Worm (Caenorhabditis elegans) whole organism, young adult: ENCODE measurements around the gene vha-14.

Experiments used
- F10E7.11 ChIP-seq: sonication (generic microtip); optimal IDR thresholded peaks from 2 replicates; lab custom pipeline; 2017; ENCODE audit warnings: mild to moderate bottlenecking, missing genetic modification characterization, moderate library complexity, missing compliant biosample characterization
- F33H1.4 ChIP-seq: fragments of 200-800 bp; sonication (Bioruptor generic); IDR thresholded peaks from 2 replicates; pipeline ENCODE4 v1.3.6; 2022; ENCODE audit warnings: missing genetic modification reagents, missing genetic modification characterization, missing compliant biosample characterization
- F39B2.1 ChIP-seq: fragments of 200-800 bp; sonication (Bioruptor generic); IDR thresholded peaks from 2 replicates; pipeline ENCODE4 v1.3.6; 2022; ENCODE audit warnings: missing genetic modification reagents, missing genetic modification characterization, missing compliant biosample characterization
- F49E8.2 ChIP-seq: sonication (generic microtip); optimal IDR thresholded peaks from 3 replicates; lab custom pipeline; 2017; ENCODE audit warnings: missing genetic modification characterization, mild to moderate bottlenecking, missing compliant biosample characterization, antibody characterized with exemption, moderate library complexity; ENCODE audit not compliant: insufficient read depth
- F57A8.1 ChIP-seq: fragments of 200-800 bp; sonication (Bioruptor generic); optimal IDR thresholded peaks from 2 replicates; lab custom pipeline; 2018; ENCODE audit warnings: mild to moderate bottlenecking, missing genetic modification characterization, moderate library complexity, missing compliant biosample characterization
- F57C9.4 ChIP-seq: sonication (generic microtip); optimal IDR thresholded peaks from 2 replicates; lab custom pipeline; 2017; ENCODE audit warnings: mild to moderate bottlenecking, missing genetic modification characterization, missing compliant biosample characterization
- K11D2.4 ChIP-seq: fragments of 200-800 bp; sonication (Bioruptor generic); IDR thresholded peaks from 2 replicates; pipeline ENCODE4 v1.3.6; 2022; ENCODE audit warnings: missing genetic modification reagents, missing genetic modification characterization, missing compliant biosample characterization
- T07F8.4 ChIP-seq: sonication (generic microtip); optimal IDR thresholded peaks from 2 replicates; lab custom pipeline; 2016; ENCODE audit warnings: mild to moderate bottlenecking, missing genetic modification characterization, moderate library complexity, missing compliant biosample characterization
- attf-3 ChIP-seq: fragments of 200-800 bp; sonication (Bioruptor generic); conservative IDR thresholded peaks from 2 replicates; pipeline ENCODE4 v1.3.6; 2022; ENCODE audit warnings: missing genetic modification reagents, missing genetic modification characterization, missing compliant biosample characterization
- attf-5 ChIP-seq: fragments of 200-800 bp; sonication (Bioruptor generic); optimal IDR thresholded peaks from 2 replicates; lab custom pipeline; 2018; ENCODE audit warnings: mild to moderate bottlenecking, missing genetic modification characterization, missing compliant biosample characterization
- cebp-2 ChIP-seq: fragments of 200-800 bp; sonication (Bioruptor generic); IDR thresholded peaks from 2 replicates; pipeline ENCODE4 v1.3.6; 2022; ENCODE audit warnings: missing genetic modification characterization, missing compliant biosample characterization
- ceh-40 ChIP-seq: fragments of 200-800 bp; sonication (Bioruptor generic); IDR thresholded peaks from 2 replicates; pipeline ENCODE4 v1.3.6; 2022; ENCODE audit warnings: missing genetic modification characterization, missing compliant biosample characterization
- ceh-91 ChIP-seq: fragments of 200-800 bp; sonication (Bioruptor generic); IDR thresholded peaks from 2 replicates; pipeline ENCODE4 v1.3.6; 2022; ENCODE audit warnings: missing genetic modification reagents, missing genetic modification characterization, missing compliant biosample characterization
- chd-7 ChIP-seq: sonication (generic microtip); optimal IDR thresholded peaks from 2 replicates; lab custom pipeline; 2016; ENCODE audit warnings: mild to moderate bottlenecking, missing genetic modification characterization, moderate library complexity, missing compliant biosample characterization
- dox-1 ChIP-seq: fragments of 200-800 bp; sonication (Bioruptor generic); IDR thresholded peaks from 2 replicates; pipeline ENCODE4 v1.3.6; 2022; ENCODE audit warnings: missing genetic modification reagents, missing genetic modification characterization, missing compliant biosample characterization
- egrh-3 ChIP-seq: fragments of 200-800 bp; sonication (Bioruptor generic); IDR thresholded peaks from 2 replicates; pipeline ENCODE4 v1.3.6; 2022; ENCODE audit warnings: missing genetic modification reagents, missing genetic modification characterization, missing compliant biosample characterization
- hlh-26 ChIP-seq: fragments of 200-800 bp; sonication (Bioruptor generic); conservative IDR thresholded peaks from 2 replicates; pipeline ENCODE4 v1.3.6; 2022; ENCODE audit warnings: missing genetic modification reagents, missing genetic modification characterization, missing compliant biosample characterization
- hsf-1 ChIP-seq: fragments of 200-800 bp; sonication (Bioruptor generic); IDR thresholded peaks from 2 replicates; pipeline ENCODE4 v1.3.6; 2022; ENCODE audit warnings: missing genetic modification reagents, missing genetic modification characterization, missing compliant biosample characterization
- let-526 ChIP-seq: fragments of 200-800 bp; sonication (Bioruptor generic); IDR thresholded peaks from 2 replicates; pipeline ENCODE4 v1.3.6; 2022; ENCODE audit warnings: missing genetic modification reagents, missing genetic modification characterization, missing compliant biosample characterization
- let-607 ChIP-seq, 2 experiments: fragments of 200-800 bp in 1 of 2; sonication (Bioruptor generic) in 1 of 2; sonication (generic microtip) in 1 of 2; optimal IDR thresholded peaks; 2 replicates each; lab custom pipeline; 2016 to 2018; ENCODE audit warnings: mild to moderate bottlenecking in 2 of 2, missing compliant biosample characterization in 2 of 2, missing genetic modification characterization in 2 of 2, moderate library complexity in 2 of 2, missing genotype in 1 of 2
- lin-35 ChIP-seq, 3 experiments: fragments of 150-350 bp in 2 of 3; sonication (generic microtip) in 1 of 3; optimal IDR thresholded peaks; 2 replicates each; lab custom pipeline; 2014 to 2018; ENCODE audit warnings: missing biosample characterization in 3 of 3, missing genetic modification characterization in 3 of 3, missing genetic modification reagents in 3 of 3
- lir-1 ChIP-seq: fragments of 200-800 bp; sonication (Bioruptor generic); conservative IDR thresholded peaks from 2 replicates; pipeline ENCODE4 v1.3.6; 2022; ENCODE audit warnings: missing genetic modification reagents, missing genetic modification characterization, missing compliant biosample characterization
- lsl-1 ChIP-seq: fragments of 200-800 bp; sonication (Bioruptor generic); optimal IDR thresholded peaks from 2 replicates; lab custom pipeline; 2018; ENCODE audit warnings: mild to moderate bottlenecking, missing genetic modification characterization, moderate library complexity, missing compliant biosample characterization
- madf-10 ChIP-seq: sonication (generic microtip); optimal IDR thresholded peaks from 2 replicates; lab custom pipeline; 2016; ENCODE audit warnings: mild to moderate bottlenecking, missing genetic modification characterization, missing compliant biosample characterization
- madf-8 ChIP-seq: fragments of 200-800 bp; sonication (Bioruptor generic); conservative IDR thresholded peaks from 2 replicates; pipeline ENCODE4 v1.3.6; 2022; ENCODE audit warnings: missing genetic modification reagents, missing genetic modification characterization, missing compliant biosample characterization
- mxl-1 ChIP-seq: sonication (generic microtip); optimal IDR thresholded peaks from 2 replicates; lab custom pipeline; 2016; ENCODE audit warnings: missing genetic modification characterization, missing compliant biosample characterization
- rec-8 ChIP-seq, 2 experiments: sonication (generic microtip); optimal IDR thresholded peaks; 2 replicates each; lab custom pipeline; 2016; ENCODE audit warnings: mild to moderate bottlenecking in 2 of 2, missing genetic modification characterization in 2 of 2, missing genetic modification reagents in 2 of 2, missing genotype in 2 of 2, missing biosample characterization in 1 of 2, missing compliant biosample characterization in 1 of 2, moderate library complexity in 1 of 2
- sdz-38 ChIP-seq: sonication (generic microtip); optimal IDR thresholded peaks from 2 replicates; lab custom pipeline; 2016; ENCODE audit warnings: missing genotype, missing genetic modification characterization, missing compliant biosample characterization
- sea-2 ChIP-seq: fragments of 200-800 bp; sonication (Bioruptor generic); IDR thresholded peaks from 2 replicates; pipeline ENCODE4 v1.3.6; 2022; ENCODE audit warnings: missing genetic modification characterization, missing compliant biosample characterization
- snpc-3.4 ChIP-seq: sonication (generic microtip); optimal IDR thresholded peaks from 2 replicates; lab custom pipeline; 2017; ENCODE audit warnings: missing genetic modification characterization, mild to moderate bottlenecking, missing compliant biosample characterization, antibody characterized with exemption, moderate library complexity, missing genotype, missing genetic modification reagents
- somi-1 ChIP-seq: fragments of 200-800 bp; sonication (Bioruptor generic); optimal IDR thresholded peaks from 2 replicates; lab custom pipeline; 2018; ENCODE audit warnings: mild to moderate bottlenecking, missing genetic modification characterization, missing compliant biosample characterization
- tbp1 ChIP-seq: fragments of 200-800 bp; sonication (Bioruptor generic); optimal IDR thresholded peaks from 2 replicates; lab custom pipeline; 2018; ENCODE audit warnings: mild to moderate bottlenecking, missing genetic modification characterization, missing compliant biosample characterization
- tbx-9 ChIP-seq: sonication (generic microtip); optimal IDR thresholded peaks from 2 replicates; lab custom pipeline; 2016; ENCODE audit warnings: borderline replicate concordance, missing genetic modification characterization, inconsistent platforms, missing compliant biosample characterization
- tlf-1 ChIP-seq: fragments of 200-800 bp; sonication (Bioruptor generic); optimal IDR thresholded peaks from 2 replicates; lab custom pipeline; 2018; ENCODE audit warnings: mild to moderate bottlenecking, missing genetic modification characterization, missing compliant biosample characterization
- unc-62 ChIP-seq: fragments of 150-350 bp; optimal IDR thresholded peaks from 2 replicates; lab custom pipeline; 2014; ENCODE audit warnings: missing biosample characterization, missing genetic modification reagents, missing genetic modification characterization
- xnd-1 ChIP-seq: sonication (generic microtip); optimal IDR thresholded peaks from 2 replicates; lab custom pipeline; 2016; ENCODE audit warnings: missing genotype, missing genetic modification reagents, missing genetic modification characterization, missing compliant biosample characterization

Gene vha-14

ce11 chrIII:9467095-9467494, 40.8 kb upstream of the vha-14 start, which contains the start of gene baf-1 (continued):
- peak; percentile 50 for TF ChIP-seq tbp1 (GFP tag; lab: Kevin White, UChicago)
- TF ChIP-seq rec-8 (tag; optimal IDR thresholded peaks at IDR 0.05; lab: Kevin White, UChicago) = no peak
- TF ChIP-seq attf-3 = 0 out of 2 replicates have a peak, but pooled peaks have one; percentile 28
- TF ChIP-seq attf-5 (GFP tag; lab: Kevin White, UChicago) = peak; percentile 81
- no peak for TF ChIP-seq let-607 (tag; optimal IDR thresholded peaks at IDR 0.05; lab: Kevin White, UChicago)
- TF ChIP-seq F39B2.1 (GFP tag; lab: Robert Waterston, UW) = no peak
- TF ChIP-seq ceh-40 (GFP tag; lab: Robert Waterston, UW) = no peak
- TF ChIP-seq F49E8.2 = peak; percentile 20
- no peak for TF ChIP-seq cebp-2 (GFP tag; lab: Robert Waterston, UW)
- no peak for TF ChIP-seq tbx-9 (tag; lab: Kevin White, UChicago)
- peak; percentile 44 for TF ChIP-seq lsl-1 (GFP tag; lab: Kevin White, UChicago)
- TF ChIP-seq sdz-38 (tag; lab: Kevin White, UChicago) = no peak
- TF ChIP-seq madf-8 (GFP tag; lab: Robert Waterston, UW) = 0 out of 2 replicates have a peak, but pooled peaks have one; percentile 15
- TF ChIP-seq ceh-91 = peak; percentile 43; the same call in 1 of the 2 replicates
- TF ChIP-seq F33H1.4 (GFP tag; lab: Robert Waterston, UW) = no peak
- TF ChIP-seq F57A8.1 = no peak
- no peak for TF ChIP-seq mxl-1 (tag; lab: Kevin White, UChicago)
- no peak for TF ChIP-seq lir-1
- TF ChIP-seq lin-35 (GFP tag; optimal IDR thresholded peaks at IDR 0.05; lab: Kevin White, UChicago) = peak in 1 of 3 experiments; percentile 51
- TF ChIP-seq dox-1 (GFP tag; lab: Robert Waterston, UW) = peak; percentile 76
- peak; percentile 41; the same call in 1 of the 2 replicates for TF ChIP-seq hsf-1

- no peak for TF ChIP-seq madf-10
- TF ChIP-seq tlf-1 = no peak
- TF ChIP-seq somi-1 (GFP tag; lab: Kevin White, UChicago) = no peak
- no peak for TF ChIP-seq F33H1.4 (GFP tag; lab: Robert Waterston, UW)
- no peak for TF ChIP-seq unc-62 (GFP tag; lab: Kevin White, UChicago)
- TF ChIP-seq T07F8.4 = no peak
- TF ChIP-seq cebp-2 (GFP tag; lab: Robert Waterston, UW) = no peak
- TF ChIP-seq F10E7.11 = no peak
- no peak for TF ChIP-seq sea-2 (GFP tag; lab: Robert Waterston, UW)
- no peak for TF ChIP-seq F57C9.4 (tag; lab: Kevin White, UChicago)
- TF ChIP-seq F49E8.2 = no peak
- no peak for TF ChIP-seq egrh-3 (GFP tag; lab: Robert Waterston, UW)
- TF ChIP-seq xnd-1 (tag; lab: Kevin White, UChicago) = no peak
- no peak for TF ChIP-seq K11D2.4 (GFP tag; lab: Robert Waterston, UW)
- TF ChIP-seq let-526 (GFP tag; lab: Robert Waterston, UW) = no peak
- no peak for TF ChIP-seq attf-5 (GFP tag; lab: Kevin White, UChicago)
- TF ChIP-seq hlh-26 (GFP tag; lab: Robert Waterston, UW) = no peak
- no peak for TF ChIP-seq snpc-3.4 (tag; lab: Kevin White, UChicago)
- TF ChIP-seq, all 124 proteins: peak for 0
Measured at ce11 chrIII:9467857-9468256, 40.0 kb upstream of the vha-14 start, which contains the start of gene tag-342. Gene tag-342, plus strand, starts transcription at chrIII:9468157.

- no peak for TF ChIP-seq chd-7 (tag; lab: Kevin White, UChicago)
- TF ChIP-seq lir-1 = no peak
- no peak for TF ChIP-seq F57A8.1
- no peak for TF ChIP-seq ceh-40 (GFP tag; lab: Robert Waterston, UW)
Measured at ce11 chrIII:9471996-9472395, 35.9 kb upstream of the vha-14 start.
